Fruit fly (Drosophila melanogaster) whole organism: ENCODE data around the gene CG4565.

Experiments used
- CG8478 ChIP-seq: fragments of >200 bp; optimal IDR thresholded peaks from 2 replicates; lab custom pipeline; 2018; ENCODE audit warnings: inconsistent platforms
- Dll ChIP-seq: fragments of >200 bp; optimal IDR thresholded peaks from 2 replicates; lab custom pipeline; 2017
- EcR ChIP-seq, 2 experiments: fragments of >200 bp; optimal IDR thresholded peaks; 2 replicates each; lab custom pipeline; 2017; ENCODE audit warnings: missing biosample characterization in 2 of 2, missing genetic modification characterization in 2 of 2, missing genetic modification reagents in 2 of 2
- pan ChIP-seq: fragments of >200 bp; optimal IDR thresholded peaks from 2 replicates; lab custom pipeline; 2017
- psq ChIP-seq: fragments of >200 bp; optimal IDR thresholded peaks from 2 replicates; lab custom pipeline; 2017
- usp ChIP-seq: fragments of >200 bp; optimal IDR thresholded peaks from 2 replicates; lab custom pipeline; 2017; ENCODE audit warnings: missing biosample characterization, missing genetic modification characterization, mixed read lengths

CG4565 gene

DNA sequence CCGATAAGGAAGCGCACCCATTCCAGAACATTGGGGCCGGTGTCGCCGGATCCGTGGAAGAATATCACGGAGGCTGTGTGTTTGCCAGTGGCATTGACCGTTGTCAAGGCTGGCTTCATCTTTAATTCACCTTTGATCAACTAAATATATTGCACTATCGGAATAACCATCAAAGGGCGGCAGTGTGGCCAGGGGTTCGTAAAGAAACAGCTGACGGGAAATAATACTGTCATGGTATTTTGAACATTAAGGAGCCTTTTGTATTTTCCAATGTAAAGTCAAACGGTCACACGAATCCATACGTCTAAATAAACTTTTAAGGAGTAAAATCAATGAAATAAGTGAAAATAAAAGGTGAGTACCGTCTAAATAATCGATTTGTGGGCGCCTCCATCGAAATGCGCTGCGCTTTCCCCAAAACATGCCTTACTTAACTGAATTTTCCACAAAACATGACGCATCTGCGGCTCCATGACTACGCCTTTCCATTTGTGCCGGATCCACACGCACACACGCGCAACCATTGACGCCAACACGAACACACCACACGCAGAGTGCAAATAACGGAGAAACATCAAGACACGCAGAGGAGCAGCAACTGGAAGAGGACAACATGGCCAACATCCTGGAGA, 1.8 kb downstream of the CG4565 start, which contains the start of the genes CG6567 and CG4511:
TSS of gene CG6567 (minus strand) at position 209 of the 632 bp plus-strand sequence.
TSS of gene CG4511 (plus strand) at position 259 of the 632 bp plus-strand sequence.
- TF ChIP-seq psq (lab: Kevin White, UChicago): no peak
- no peak for TF ChIP-seq CG8478 (lab: Kevin White, UChicago)
- TF ChIP-seq Dll (lab: Kevin White, UChicago): no peak
- no peak for TF ChIP-seq usp
- no peak for TF ChIP-seq EcR (GFP tag; optimal IDR thresholded peaks at IDR 0.05; lab: Kevin White, UChicago)
- TF ChIP-seq pan (lab: Kevin White, UChicago): no peak

DNA sequence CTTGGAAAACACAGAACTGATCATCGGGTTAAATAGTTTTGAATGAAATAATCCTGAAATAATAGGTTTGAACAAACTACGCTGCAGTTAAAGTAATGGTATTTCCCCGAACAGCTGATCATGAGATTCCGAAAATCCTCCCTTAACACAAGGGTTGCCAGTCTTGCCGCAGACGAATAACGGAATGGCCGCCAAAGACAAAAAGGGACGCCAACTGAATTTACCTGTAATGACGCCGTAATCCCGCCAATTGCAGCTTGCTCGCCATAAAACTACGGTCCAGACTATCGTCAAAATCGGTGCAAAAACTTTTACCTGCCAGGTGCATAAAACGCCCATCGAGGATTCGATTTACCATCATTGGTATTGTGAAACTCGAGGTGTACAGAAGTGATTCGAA, 4.1 kb downstream of the CG4565 start, which contains the start of gene CG4570:
TSS of gene CG4570 (plus strand) at position 190 of the 400 bp plus-strand sequence.
- TF ChIP-seq psq (lab: Kevin White, UChicago) (no peak), usp (no peak), Dll (lab: Kevin White, UChicago) (no peak), CG8478 (lab: Kevin White, UChicago) (no peak), pan (lab: Kevin White, UChicago) (no peak)

DNA sequence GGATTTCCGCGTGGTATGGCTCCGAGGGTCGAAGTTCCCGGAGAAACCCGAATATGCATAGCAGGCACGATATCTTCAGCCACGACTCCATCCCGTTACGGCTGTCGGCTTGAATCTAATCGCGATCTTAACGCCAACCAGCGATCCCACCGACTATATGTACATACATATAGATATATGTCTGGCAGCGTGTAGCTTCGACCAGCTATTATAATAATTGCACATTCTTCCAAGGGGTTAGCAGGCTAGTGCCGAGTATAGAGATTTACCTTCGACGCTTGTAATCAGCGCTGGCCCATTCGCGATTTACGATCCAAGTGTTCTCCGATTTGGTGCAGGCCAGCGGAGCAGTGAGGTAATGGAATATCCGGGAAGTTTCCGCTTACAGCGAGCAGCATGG, 7.2 kb downstream of the CG4565 start, which contains the start of gene CG14694:
TSS of gene CG14694 (minus strand) at position 101 of the 400 bp plus-strand sequence.
- TF ChIP-seq psq (lab: Kevin White, UChicago) (no peak), pan (lab: Kevin White, UChicago) (no peak), CG8478 (lab: Kevin White, UChicago) (no peak), EcR (GFP tag; optimal IDR thresholded peaks at IDR 0.05; lab: Kevin White, UChicago) (no peak), Dll (lab: Kevin White, UChicago) (no peak), usp (no peak)

DNA sequence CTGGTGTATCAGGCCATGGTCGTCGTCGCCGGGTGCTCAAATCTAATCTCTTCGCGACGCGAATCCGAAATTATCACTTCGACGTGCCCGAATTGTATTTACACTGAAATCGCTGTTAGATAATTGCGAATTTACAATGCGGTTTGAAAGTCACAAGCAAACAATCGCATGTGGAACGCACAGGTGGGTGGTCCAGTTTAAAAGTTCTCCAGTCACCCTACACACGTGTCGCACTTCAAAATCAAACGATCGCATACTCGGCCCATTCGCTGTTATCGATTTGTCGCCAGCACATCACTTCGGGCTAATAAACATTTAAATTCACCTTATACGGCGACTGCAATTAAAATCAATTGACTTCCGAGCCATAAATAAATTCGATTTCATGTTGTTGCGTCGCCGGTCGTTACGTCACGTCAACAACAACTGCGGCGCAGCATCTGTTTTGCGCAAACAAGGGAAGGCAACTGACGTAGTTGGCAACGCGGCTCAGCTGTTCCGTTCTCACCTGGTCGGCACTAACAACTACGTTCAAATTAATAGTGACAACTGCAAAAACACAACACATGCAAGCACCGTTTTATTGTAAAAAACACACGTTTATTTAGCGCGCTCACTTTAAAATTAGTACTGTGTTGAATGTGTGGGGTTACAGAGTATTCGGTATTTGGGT, 10.4 kb downstream of the CG4565 start, which contains the start of gene CG6574:
TSS of gene CG6574 (minus strand) at position 216 of the 673 bp plus-strand sequence.
- TF ChIP-seq CG8478 (lab: Kevin White, UChicago) (no peak), usp (no peak), pan (lab: Kevin White, UChicago) (no peak), Dll (lab: Kevin White, UChicago) (no peak), EcR (GFP tag; optimal IDR thresholded peaks at IDR 0.05; lab: Kevin White, UChicago) (no peak), psq (lab: Kevin White, UChicago) (no peak)

DNA sequence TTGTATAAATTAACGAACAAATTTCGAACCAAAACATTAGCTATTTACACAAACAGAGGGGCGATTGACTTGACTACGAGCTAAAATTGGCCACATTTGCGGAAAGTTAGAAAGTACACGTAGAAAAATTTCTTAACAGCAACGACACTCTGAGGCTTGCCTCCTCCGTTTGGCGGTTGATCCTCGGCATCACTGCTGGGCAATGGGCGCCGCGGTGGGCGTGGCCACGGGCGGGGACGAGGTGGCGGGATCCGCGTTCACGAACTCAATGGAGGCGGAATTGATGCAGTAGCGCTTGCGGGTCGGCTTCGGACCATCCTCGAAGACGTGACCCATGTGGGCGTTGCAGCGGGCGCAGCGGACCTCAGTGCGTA, 10.9 kb downstream of the CG4565 start:
- no peak for TF ChIP-seq usp
- TF ChIP-seq pan (lab: Kevin White, UChicago): no peak
- TF ChIP-seq Dll (lab: Kevin White, UChicago): no peak
- no peak for TF ChIP-seq psq (lab: Kevin White, UChicago)
- TF ChIP-seq CG8478 (lab: Kevin White, UChicago): no peak
- no peak for TF ChIP-seq EcR (GFP tag; optimal IDR thresholded peaks at IDR 0.05; lab: Kevin White, UChicago)

dm6 chr3R:10863956-10864355, 11.4 kb downstream of the CG4565 start:
- TF ChIP-seq pan (lab: Kevin White, UChicago) (no peak), usp (no peak), psq (lab: Kevin White, UChicago) (no peak), EcR (GFP tag; optimal IDR thresholded peaks at IDR 0.05; lab: Kevin White, UChicago) (no peak), Dll (lab: Kevin White, UChicago) (no peak), CG8478 (lab: Kevin White, UChicago) (no peak)

- TF ChIP-seq psq (lab: Kevin White, UChicago): no peak
- no peak for TF ChIP-seq usp
- TF ChIP-seq EcR (GFP tag; optimal IDR thresholded peaks at IDR 0.05; lab: Kevin White, UChicago): no peak
- no peak for TF ChIP-seq Dll (lab: Kevin White, UChicago)
- no peak for TF ChIP-seq pan (lab: Kevin White, UChicago)
- no peak for TF ChIP-seq CG8478 (lab: Kevin White, UChicago)
Measured at dm6 chr3R:10868427-10868962, 16.0 kb downstream of the CG4565 start, which contains the start of the genes SelR and Tsp86D. TSS of gene SelR (minus strand) at chr3R:10868642. TSS of gene Tsp86D (plus strand) at chr3R:10868708.

dm6 chr3R:10870561-10870960, 18.0 kb downstream of the CG4565 start:
- TF ChIP-seq Dll (lab: Kevin White, UChicago): no peak
- TF ChIP-seq EcR (GFP tag; optimal IDR thresholded peaks at IDR 0.05; lab: Kevin White, UChicago): no peak
- no peak for TF ChIP-seq usp
- no peak for TF ChIP-seq psq (lab: Kevin White, UChicago)
- TF ChIP-seq pan (lab: Kevin White, UChicago): no peak
- TF ChIP-seq CG8478 (lab: Kevin White, UChicago): no peak

- TF ChIP-seq psq (lab: Kevin White, UChicago) (no peak), pan (lab: Kevin White, UChicago) (no peak), EcR (GFP tag; optimal IDR thresholded peaks at IDR 0.05; lab: Kevin White, UChicago) (no peak), usp (no peak), CG8478 (lab: Kevin White, UChicago) (no peak), Dll (lab: Kevin White, UChicago) (no peak)
Measured at dm6 chr3R:10872148-10872783, 19.7 kb downstream of the CG4565 start, which contains the start of gene Fdh. TSS of gene Fdh (minus strand) at chr3R:10872381.

- no peak for TF ChIP-seq Dll (lab: Kevin White, UChicago)
Measured at dm6 chr3R:10872820-10873219, 20.3 kb downstream of the CG4565 start, which contains the start of gene CG4596. TSS of gene CG4596 (plus strand) at chr3R:10873038.
